Fruit fly (Drosophila melanogaster) whole organism, embryonic: ENCODE data around the gene Pfas.
A peak's percentile ranks its signal among the peaks of the same experiment; 100 is the strongest.

ENCODE experiments used
- B-H2 ChIP-seq: fragments of 200-800 bp; sonication (Bioruptor generic); optimal IDR thresholded peaks from 2 replicates; lab custom pipeline; 2018; ENCODE audit warnings: missing biosample characterization, mild to moderate bottlenecking, missing genetic modification characterization
- CG10431 ChIP-seq: fragments of 200-800 bp; sonication (Bioruptor generic); optimal IDR thresholded peaks from 3 replicates; lab custom pipeline; 2018; ENCODE audit warnings: missing biosample characterization, mild to moderate bottlenecking, missing genetic modification characterization
- CG11093 ChIP-seq: fragments of 200-800 bp; sonication (Bioruptor generic); IDR thresholded peaks from 3 replicates; pipeline ENCODE4 v1.3.6; 2022; ENCODE audit warnings: missing biosample characterization, missing genetic modification characterization
- CG12104 ChIP-seq: fragments of 200-800 bp; sonication (Bioruptor generic); optimal IDR thresholded peaks from 3 replicates; lab custom pipeline; 2016; ENCODE audit warnings: missing biosample characterization, missing genetic modification characterization
- CG12155 ChIP-seq: fragments of 200-800 bp; sonication (Bioruptor generic); optimal IDR thresholded peaks from 3 replicates; lab custom pipeline; 2016; ENCODE audit warnings: missing biosample characterization, missing genetic modification characterization
- CG13424 ChIP-seq: fragments of 200-800 bp; sonication (Bioruptor generic); optimal IDR thresholded peaks from 2 replicates; lab custom pipeline; 2019; ENCODE audit warnings: missing biosample characterization, mild to moderate bottlenecking, missing genetic modification characterization, moderate library complexity
- CG13894 ChIP-seq: fragments of 200-800 bp; sonication (Bioruptor generic); optimal IDR thresholded peaks from 3 replicates; lab custom pipeline; 2018; ENCODE audit warnings: missing biosample characterization, mild to moderate bottlenecking, missing genetic modification characterization, moderate library complexity
- CG1603 ChIP-seq: fragments of 200-800 bp; sonication (Bioruptor generic); optimal IDR thresholded peaks from 2 replicates; lab custom pipeline; 2019; ENCODE audit warnings: missing biosample characterization, mild to moderate bottlenecking, missing genetic modification characterization, moderate library complexity
- CG18262 ChIP-seq: fragments of 200-800 bp; optimal IDR thresholded peaks from 3 replicates; lab custom pipeline; 2019; ENCODE audit warnings: missing biosample characterization, mild to moderate bottlenecking, missing genetic modification characterization, moderate library complexity
- CG3163 ChIP-seq: fragments of 200-800 bp; sonication (Bioruptor generic); optimal IDR thresholded peaks from 3 replicates; lab custom pipeline; 2016; ENCODE audit warnings: missing biosample characterization, missing genetic modification characterization
- CG32767 ChIP-seq: fragments of 200-800 bp; sonication (Bioruptor generic); IDR thresholded peaks from 2 replicates; pipeline ENCODE4 v1.3.6; 2022; ENCODE audit warnings: missing biosample characterization, missing genetic modification characterization
- CG5180 ChIP-seq: fragments of 200-800 bp; sonication (Bioruptor generic); optimal IDR thresholded peaks from 3 replicates; lab custom pipeline; 2017; ENCODE audit warnings: missing biosample characterization, missing genetic modification characterization, mild to moderate bottlenecking, moderate library complexity, missing genetic modification reagents
- CG9609 ChIP-seq: fragments of 200-800 bp; sonication (Bioruptor generic); optimal IDR thresholded peaks from 3 replicates; lab custom pipeline; 2016; ENCODE audit warnings: missing biosample characterization, missing genetic modification characterization
- CG9817 ChIP-seq: fragments of 200-800 bp; sonication (Bioruptor generic); optimal IDR thresholded peaks from 2 replicates; lab custom pipeline; 2018; ENCODE audit warnings: missing biosample characterization, mild to moderate bottlenecking, missing genetic modification characterization, moderate library complexity
- CTCF ChIP-seq: fragments of 200-800 bp; sonication (Bioruptor generic); optimal IDR thresholded peaks from 2 replicates; lab custom pipeline; 2017; ENCODE audit warnings: missing biosample characterization, mild to moderate bottlenecking, missing genetic modification characterization, moderate library complexity
- Dbx ChIP-seq: fragments of 200-800 bp; sonication (Bioruptor generic); IDR thresholded peaks from 3 replicates; pipeline ENCODE4 v1.3.6; 2022; ENCODE audit warnings: missing biosample characterization, missing genetic modification characterization
- Deaf1 ChIP-seq: fragments of 200-800 bp; optimal IDR thresholded peaks from 3 replicates; lab custom pipeline; 2019; ENCODE audit warnings: missing biosample characterization, mild to moderate bottlenecking, missing genetic modification characterization, moderate library complexity
- Gug ChIP-seq: fragments of 200-800 bp; sonication (Bioruptor generic); IDR thresholded peaks from 4 replicates; pipeline ENCODE4 v1.3.6; 2022; ENCODE audit warnings: missing biosample characterization, missing genetic modification characterization
- HLHmδ ChIP-seq: fragments of 200-800 bp; sonication (Bioruptor generic); optimal IDR thresholded peaks from 2 replicates; lab custom pipeline; 2018; ENCODE audit warnings: missing biosample characterization, mild to moderate bottlenecking, missing genetic modification characterization, moderate library complexity
- HmgZ ChIP-seq: fragments of 200-800 bp; sonication (Bioruptor generic); optimal IDR thresholded peaks from 2 replicates; lab custom pipeline; 2018; ENCODE audit warnings: missing biosample characterization, mild to moderate bottlenecking, missing genetic modification characterization
- Myb ChIP-seq: fragments of 200-800 bp; sonication (Bioruptor generic); optimal IDR thresholded peaks from 2 replicates; lab custom pipeline; 2016; ENCODE audit warnings: missing biosample characterization, missing genetic modification characterization
- Nf-YA ChIP-seq: fragments of 200-800 bp; sonication (Bioruptor generic); IDR thresholded peaks from 2 replicates; pipeline ENCODE4 v1.3.6; 2022; ENCODE audit warnings: missing biosample characterization, missing genetic modification characterization
- Nf-YC ChIP-seq: fragments of 200-800 bp; optimal IDR thresholded peaks from 3 replicates; lab custom pipeline; 2019; ENCODE audit warnings: missing biosample characterization, mild to moderate bottlenecking, missing genetic modification characterization, moderate library complexity
- PHDP ChIP-seq: fragments of 200-800 bp; sonication (Bioruptor generic); optimal IDR thresholded peaks from 3 replicates; lab custom pipeline; 2018; ENCODE audit warnings: missing biosample characterization, mild to moderate bottlenecking, missing genetic modification characterization, moderate library complexity
- Rfx ChIP-seq: fragments of 200-800 bp; sonication (Bioruptor generic); IDR thresholded peaks from 2 replicates; pipeline ENCODE4 v1.3.6; 2022; ENCODE audit warnings: missing biosample characterization, missing genetic modification characterization
- Taf1 ChIP-seq: fragments of 200-800 bp; sonication (Bioruptor generic); IDR thresholded peaks from 2 replicates; pipeline ENCODE4 v1.3.6; 2022; ENCODE audit warnings: missing biosample characterization, missing genetic modification characterization
- Trl ChIP-seq, 3 experiments: fragments of >200 bp in 2 of 3; fragments of 200-800 bp in 1 of 3; sonication (Bioruptor generic) in 1 of 3; optimal IDR thresholded peaks; 2 replicates in 1 of 3; 3 replicates in 2 of 3; lab custom pipeline; 2016 to 2017; ENCODE audit warnings: missing biosample characterization in 1 of 3, missing genetic modification characterization in 1 of 3
- caup ChIP-seq: fragments of 200-800 bp; sonication (Bioruptor generic); optimal IDR thresholded peaks from 3 replicates; lab custom pipeline; 2017; ENCODE audit warnings: missing biosample characterization, mild to moderate bottlenecking, missing genetic modification characterization, moderate library complexity; ENCODE audit not compliant: severe bottlenecking
- chm ChIP-seq: fragments of 200-800 bp; sonication (Bioruptor generic); IDR thresholded peaks from 2 replicates; pipeline ENCODE4 v1.3.6; 2022; ENCODE audit warnings: missing biosample characterization, missing genetic modification characterization
- dm ChIP-seq: fragments of 200-800 bp; sonication (Bioruptor generic); optimal IDR thresholded peaks from 3 replicates; lab custom pipeline; 2016; ENCODE audit warnings: missing biosample characterization, missing genetic modification characterization
- en ChIP-seq: fragments of 200-800 bp; sonication (Bioruptor generic); optimal IDR thresholded peaks from 2 replicates; lab custom pipeline; 2016; ENCODE audit warnings: missing biosample characterization, missing genetic modification characterization
- exex ChIP-seq: fragments of 200-800 bp; sonication (Bioruptor generic); optimal IDR thresholded peaks from 4 replicates; lab custom pipeline; 2018; ENCODE audit warnings: missing biosample characterization, mild to moderate bottlenecking, missing genetic modification characterization, moderate library complexity
- ftz-f1 ChIP-seq: fragments of 200-800 bp; sonication (Bioruptor generic); optimal IDR thresholded peaks from 2 replicates; lab custom pipeline; 2016; ENCODE audit warnings: missing biosample characterization, missing genetic modification characterization
- gsb ChIP-seq: fragments of 200-800 bp; sonication (Bioruptor generic); IDR thresholded peaks from 2 replicates; pipeline ENCODE4 v1.3.6; 2022; ENCODE audit warnings: missing biosample characterization, missing genetic modification characterization
- hb ChIP-seq: fragments of 200-800 bp; sonication (Bioruptor generic); IDR thresholded peaks from 3 replicates; pipeline ENCODE4 v1.3.6; 2022; ENCODE audit warnings: missing biosample characterization, missing genetic modification characterization; ENCODE audit not compliant: partially characterized antibody
- inv ChIP-seq: fragments of 200-800 bp; sonication (Bioruptor generic); IDR thresholded peaks from 2 replicates; pipeline ENCODE4 v1.3.6; 2022; ENCODE audit warnings: missing biosample characterization, missing genetic modification characterization; ENCODE audit not compliant: partially characterized antibody
- klu ChIP-seq: fragments of 200-800 bp; sonication (Bioruptor generic); IDR thresholded peaks from 2 replicates; pipeline ENCODE4 v1.3.6; 2022; ENCODE audit warnings: missing biosample characterization, missing genetic modification characterization
- lilli ChIP-seq: fragments of 200-800 bp; sonication (Bioruptor generic); optimal IDR thresholded peaks from 3 replicates; lab custom pipeline; 2016; ENCODE audit warnings: missing biosample characterization, missing genetic modification characterization
- org-1 ChIP-seq: fragments of 200-800 bp; sonication (Bioruptor generic); optimal IDR thresholded peaks from 2 replicates; lab custom pipeline; 2017; ENCODE audit warnings: missing biosample characterization, missing genetic modification characterization
- ranshi ChIP-seq: fragments of 200-800 bp; sonication (Bioruptor generic); IDR thresholded peaks from 2 replicates; pipeline ENCODE4 v1.3.6; 2022; ENCODE audit warnings: missing biosample characterization, missing genetic modification characterization
- row ChIP-seq: fragments of 200-800 bp; sonication (Bioruptor generic); IDR thresholded peaks from 3 replicates; pipeline ENCODE4 v1.3.6; 2022; ENCODE audit warnings: missing biosample characterization, missing genetic modification characterization
- sens-2 ChIP-seq: fragments of 200-800 bp; sonication (Bioruptor generic); IDR thresholded peaks from 2 replicates; pipeline ENCODE4 v1.3.6; 2022; ENCODE audit warnings: missing biosample characterization, missing genetic modification characterization
- shn ChIP-seq: fragments of 200-800 bp; sonication (Bioruptor generic); optimal IDR thresholded peaks from 3 replicates; lab custom pipeline; 2016; ENCODE audit warnings: missing biosample characterization, missing genetic modification characterization
- so ChIP-seq: fragments of 200-800 bp; sonication (Bioruptor generic); IDR thresholded peaks from 3 replicates; pipeline ENCODE4 v1.3.6; 2022; ENCODE audit warnings: missing biosample characterization, missing genetic modification characterization
- sqz ChIP-seq: fragments of 200-800 bp; sonication (Bioruptor generic); optimal IDR thresholded peaks from 3 replicates; lab custom pipeline; 2018; ENCODE audit warnings: missing biosample characterization, mild to moderate bottlenecking, missing genetic modification characterization
- stwl ChIP-seq: fragments of 200-800 bp; sonication (Bioruptor generic); optimal IDR thresholded peaks from 3 replicates; lab custom pipeline; 2018; ENCODE audit warnings: missing biosample characterization, mild to moderate bottlenecking, missing genetic modification characterization, moderate library complexity
- sug ChIP-seq: fragments of 200-800 bp; optimal IDR thresholded peaks from 2 replicates; lab custom pipeline; 2019; ENCODE audit warnings: missing biosample characterization, mild to moderate bottlenecking, missing genetic modification characterization, moderate library complexity
- unc-4 ChIP-seq: fragments of 200-800 bp; sonication (Bioruptor generic); IDR thresholded peaks from 2 replicates; pipeline ENCODE4 v1.3.6; 2022; ENCODE audit warnings: missing biosample characterization, missing genetic modification characterization; ENCODE audit not compliant: partially characterized antibody
- vvl ChIP-seq: fragments of 200-800 bp; sonication (Bioruptor generic); IDR thresholded peaks from 2 replicates; pipeline ENCODE4 v1.3.6; 2022; ENCODE audit warnings: missing biosample characterization, missing genetic modification characterization
- zen ChIP-seq: fragments of 200-800 bp; sonication (Bioruptor generic); optimal IDR thresholded peaks from 3 replicates; lab custom pipeline; 2018; ENCODE audit warnings: missing biosample characterization, mild to moderate bottlenecking, missing genetic modification characterization, moderate library complexity

Pfas gene

DNA sequence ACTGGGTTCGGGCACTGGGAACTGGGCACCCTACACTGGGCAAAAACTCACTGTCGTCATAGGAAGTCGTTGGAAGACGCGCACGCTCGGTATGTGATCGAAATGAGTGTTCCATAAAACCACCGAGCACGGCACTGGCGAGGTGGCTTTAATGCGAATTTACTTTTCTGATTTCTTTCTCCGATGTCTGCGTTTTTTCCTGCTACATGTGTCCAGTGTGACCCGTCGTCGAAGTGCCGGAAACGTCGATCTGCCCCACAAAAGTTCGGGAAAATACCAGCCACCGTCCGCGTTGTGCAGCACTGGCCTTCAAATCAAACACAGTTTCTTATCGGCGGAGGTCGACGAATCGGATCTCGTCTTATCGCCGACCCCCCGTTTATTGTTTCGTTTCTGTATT is 46.6 kb downstream of the Pfas start, which contains the start of gene Kdm5 (continued):
- TF ChIP-seq Deaf1 (tag; lab: Kevin White, UChicago), result peak; percentile 61
- no peak for TF ChIP-seq CG12104 (GFP tag; lab: Kevin White, UChicago)
- 0 out of 2 replicates have a peak, but pooled peaks have one; percentile 26 for TF ChIP-seq unc-4 (GFP tag; lab: Robert Waterston, UW)
- no peak for TF ChIP-seq CG13424 (tag; lab: Kevin White, UChicago)
- peak; percentile 30 for TF ChIP-seq CTCF (GFP tag; lab: Kevin White, UChicago)
- TF ChIP-seq zen, result peak; percentile 16
- TF ChIP-seq row (GFP tag; lab: Robert Waterston, UW), result peak; percentile 44
- peak; percentile 41 for TF ChIP-seq B-H2 (GFP tag; lab: Kevin White, UChicago)
- TF ChIP-seq CG10431 (GFP tag; lab: Kevin White, UChicago), result peak; percentile 58
- TF ChIP-seq gsb (GFP tag; lab: Robert Waterston, UW), result no peak
- TF ChIP-seq Taf1 (GFP tag; lab: Robert Waterston, UW), result no peak
- no peak for TF ChIP-seq so (GFP tag; lab: Robert Waterston, UW)
- TF ChIP-seq sens-2 (GFP tag; lab: Robert Waterston, UW), result no peak
- TF ChIP-seq HmgZ (tag; lab: Kevin White, UChicago), result peak; percentile 62
- 0 out of 2 replicates have a peak, but pooled peaks have one; percentile 11 for TF ChIP-seq Nf-YA (GFP tag; lab: Robert Waterston, UW)
- TF ChIP-seq shn (GFP tag; lab: Kevin White, UChicago), result peak; percentile 45
- peak; percentile 8 for TF ChIP-seq PHDP (tag; lab: Kevin White, UChicago)
- peak; percentile 47; the same call in 1 of the 2 replicates for TF ChIP-seq klu
- TF ChIP-seq CG1603, result peak; percentile 82
- TF ChIP-seq CG9817 (tag; lab: Kevin White, UChicago), result peak; percentile 11
- TF ChIP-seq stwl (tag; lab: Kevin White, UChicago), result peak; percentile 71
- peak; percentile 3 for TF ChIP-seq sqz (GFP tag; lab: Kevin White, UChicago)
- no peak for TF ChIP-seq en (GFP tag; lab: Kevin White, UChicago)
- peak; percentile 68 for TF ChIP-seq Nf-YC (tag; lab: Kevin White, UChicago)
- no peak for TF ChIP-seq Trl (optimal IDR thresholded peaks at IDR 0.05; lab: Kevin White, UChicago)
- no peak for TF ChIP-seq Trl (GFP tag; optimal IDR thresholded peaks at IDR 0.05; lab: Kevin White, UChicago)
- peak; percentile 88 for TF ChIP-seq ftz-f1 (GFP tag; lab: Kevin White, UChicago)
- TF ChIP-seq chm, result peak; percentile 47; the same call in 1 of the 2 replicates
- TF ChIP-seq HLHmδ (GFP tag; lab: Kevin White, UChicago), result peak; percentile 63
- no peak for TF ChIP-seq CG11093
- peak; percentile 58; the same call in 2 of the 3 replicates for TF ChIP-seq Dbx (GFP tag; lab: Robert Waterston, UW)
- TF ChIP-seq Rfx (GFP tag; lab: Robert Waterston, UW), result peak; percentile 79
- TF ChIP-seq inv (GFP tag; lab: Robert Waterston, UW), result 0 out of 2 replicates have a peak, but pooled peaks have one; percentile 20
- peak; percentile 88 for TF ChIP-seq Myb
- no peak for TF ChIP-seq hb (GFP tag; lab: Robert Waterston, UW)
- peak; percentile 43; the same call in 1 of the 2 replicates for TF ChIP-seq ranshi (GFP tag; lab: Robert Waterston, UW)
- no peak; the same call in 3 of the 4 replicates for TF ChIP-seq Gug (GFP tag; lab: Robert Waterston, UW)
- peak; percentile 44 for TF ChIP-seq dm (GFP tag; lab: Kevin White, UChicago)
- TF ChIP-seq CG13894 (tag; lab: Kevin White, UChicago), result no peak
- no peak for TF ChIP-seq CG3163 (GFP tag; lab: Kevin White, UChicago)
- TF ChIP-seq vvl (GFP tag; lab: Robert Waterston, UW), result peak; percentile 61
- TF ChIP-seq lilli (GFP tag; lab: Kevin White, UChicago), result peak; percentile 13
- TF ChIP-seq CG32767, result no peak
- peak; percentile 54 for TF ChIP-seq CG9609 (GFP tag; lab: Kevin White, UChicago)
- TF ChIP-seq caup (GFP tag; lab: Kevin White, UChicago), result peak; percentile 62
- TF ChIP-seq exex (tag; lab: Kevin White, UChicago), result peak; percentile 37
- TF ChIP-seq CG12155 (GFP tag; lab: Kevin White, UChicago), result peak; percentile 39
- TF ChIP-seq CG18262 (tag; lab: Kevin White, UChicago), result peak; percentile 8
- TF ChIP-seq org-1, result no peak
- TF ChIP-seq CG5180 (GFP tag; lab: Kevin White, UChicago), result no peak
- TF ChIP-seq sug (tag; lab: Kevin White, UChicago), result peak; percentile 99
